Fruit fly (Drosophila melanogaster) whole organism, prepupa: Measurements from ENCODE around the gene hth.
A peak's percentile ranks its signal among the peaks of the same experiment; 100 is the strongest.

Experiments
- CG10669 ChIP-seq: fragments of 200-800 bp; sonication (Bioruptor generic); optimal IDR thresholded peaks from 3 replicates; lab custom pipeline; 2018; ENCODE audit warnings: missing biosample characterization, mild to moderate bottlenecking, missing genetic modification characterization, moderate library complexity
- CG11294 ChIP-seq: fragments of 200-800 bp; sonication (Bioruptor generic); IDR thresholded peaks from 2 replicates; pipeline ENCODE4 v1.3.6; 2022; ENCODE audit warnings: missing biosample characterization, missing genetic modification characterization
- CG11762 ChIP-seq: fragments of 200-800 bp; sonication (Bioruptor generic); optimal IDR thresholded peaks from 3 replicates; lab custom pipeline; 2016; ENCODE audit warnings: missing biosample characterization, missing genetic modification characterization; ENCODE audit not compliant: insufficient read depth
- CG15336 ChIP-seq: fragments of 200-800 bp; sonication (Bioruptor generic); IDR thresholded peaks from 2 replicates; pipeline ENCODE4 v1.3.6; 2022; ENCODE audit warnings: missing biosample characterization, missing genetic modification characterization
- CG16779 ChIP-seq: fragments of 200-800 bp; sonication (Bioruptor generic); optimal IDR thresholded peaks from 3 replicates; lab custom pipeline; 2017; ENCODE audit warnings: missing biosample characterization, mild to moderate bottlenecking, missing genetic modification characterization
- CG3032 ChIP-seq: fragments of 200-800 bp; optimal IDR thresholded peaks from 2 replicates; lab custom pipeline; 2019; ENCODE audit warnings: missing biosample characterization, mild to moderate bottlenecking, missing genetic modification characterization, moderate library complexity
- CG31627 ChIP-seq: fragments of 200-800 bp; sonication (Bioruptor generic); optimal IDR thresholded peaks from 3 replicates; lab custom pipeline; 2016; ENCODE audit warnings: missing biosample characterization, missing genetic modification characterization
- CG32006 ChIP-seq: fragments of 200-800 bp; sonication (Bioruptor generic); optimal IDR thresholded peaks from 3 replicates; lab custom pipeline; 2017; ENCODE audit warnings: missing biosample characterization, mild to moderate bottlenecking, missing genetic modification characterization
- CG34406 ChIP-seq: fragments of 200-800 bp; sonication (Bioruptor generic); optimal IDR thresholded peaks from 3 replicates; lab custom pipeline; 2016; ENCODE audit warnings: missing biosample characterization, missing genetic modification characterization
- CG4318 ChIP-seq: fragments of 200-800 bp; sonication (Bioruptor generic); optimal IDR thresholded peaks from 3 replicates; lab custom pipeline; 2017; ENCODE audit warnings: missing biosample characterization, mild to moderate bottlenecking, missing genetic modification characterization
- CG6163 ChIP-seq: fragments of 200-800 bp; sonication (Bioruptor generic); IDR thresholded peaks from 3 replicates; pipeline ENCODE4 v1.3.6; 2022; ENCODE audit warnings: missing biosample characterization, missing genetic modification characterization
- CG6792 ChIP-seq: fragments of 200-800 bp; sonication (Bioruptor generic); optimal IDR thresholded peaks from 3 replicates; lab custom pipeline; 2016; ENCODE audit warnings: missing biosample characterization, missing genetic modification characterization
- CG6854 ChIP-seq: fragments of 200-800 bp; sonication (Bioruptor generic); optimal IDR thresholded peaks from 2 replicates; lab custom pipeline; 2017; ENCODE audit warnings: missing biosample characterization, mild to moderate bottlenecking, missing genetic modification characterization
- CG8119 ChIP-seq: fragments of 200-800 bp; sonication (Bioruptor generic); IDR thresholded peaks from 3 replicates; pipeline ENCODE4 v1.3.6; 2022; ENCODE audit warnings: missing biosample characterization, missing genetic modification characterization
- CG8319 ChIP-seq: fragments of 200-800 bp; sonication (Bioruptor generic); optimal IDR thresholded peaks from 3 replicates; lab custom pipeline; 2016; ENCODE audit warnings: missing biosample characterization, missing genetic modification characterization
- CG8632 ChIP-seq: fragments of 200-800 bp; sonication (Bioruptor generic); optimal IDR thresholded peaks from 3 replicates; lab custom pipeline; 2016; ENCODE audit warnings: missing biosample characterization, missing genetic modification characterization
- Eip75B ChIP-seq: fragments of 200-800 bp; sonication (Bioruptor generic); optimal IDR thresholded peaks from 3 replicates; lab custom pipeline; 2016; ENCODE audit warnings: missing biosample characterization, missing genetic modification characterization
- Ets21C ChIP-seq: fragments of 200-800 bp; sonication (Bioruptor generic); optimal IDR thresholded peaks from 3 replicates; lab custom pipeline; 2016; ENCODE audit warnings: missing biosample characterization, missing genetic modification characterization
- Ets96B ChIP-seq: fragments of 200-800 bp; optimal IDR thresholded peaks from 2 replicates; lab custom pipeline; 2019; ENCODE audit warnings: missing biosample characterization, mild to moderate bottlenecking, missing genetic modification characterization, moderate library complexity
- Gug ChIP-seq: fragments of 200-800 bp; sonication (Bioruptor generic); IDR thresholded peaks from 2 replicates; pipeline ENCODE4 v1.3.6; 2022; ENCODE audit warnings: missing biosample characterization, missing genetic modification characterization
- Hr38 ChIP-seq: sonication (Bioruptor generic); optimal IDR thresholded peaks from 2 replicates; lab custom pipeline; 2016; ENCODE audit warnings: missing biosample characterization, missing genetic modification characterization
- Hr39 ChIP-seq: fragments of 200-800 bp; sonication (Bioruptor generic); optimal IDR thresholded peaks from 2 replicates; lab custom pipeline; 2016; ENCODE audit warnings: missing biosample characterization, missing genetic modification characterization
- Hr4 ChIP-seq: fragments of 200-800 bp; sonication (Bioruptor generic); optimal IDR thresholded peaks from 3 replicates; lab custom pipeline; 2016; ENCODE audit warnings: missing biosample characterization, missing genetic modification characterization
- OdsH ChIP-seq: fragments of 200-800 bp; sonication (Bioruptor generic); optimal IDR thresholded peaks from 3 replicates; lab custom pipeline; 2016; ENCODE audit warnings: missing biosample characterization, missing genetic modification characterization
- Smox ChIP-seq: fragments of 200-800 bp; sonication (Bioruptor generic); optimal IDR thresholded peaks from 3 replicates; lab custom pipeline; 2016; ENCODE audit warnings: missing biosample characterization, missing genetic modification characterization
- Sox102F ChIP-seq: fragments of 200-800 bp; sonication (Bioruptor generic); optimal IDR thresholded peaks from 2 replicates; lab custom pipeline; 2016; ENCODE audit warnings: missing biosample characterization, mild to moderate bottlenecking, missing genetic modification characterization
- Sox14 ChIP-seq: fragments of 200-800 bp; sonication (Bioruptor generic); optimal IDR thresholded peaks from 3 replicates; lab custom pipeline; 2016; ENCODE audit warnings: missing biosample characterization, missing genetic modification characterization
- Sox15 ChIP-seq: fragments of 200-800 bp; sonication (Bioruptor generic); optimal IDR thresholded peaks from 3 replicates; lab custom pipeline; 2016; ENCODE audit warnings: missing biosample characterization, missing genetic modification characterization
- achi ChIP-seq: fragments of 200-800 bp; sonication (Bioruptor generic); optimal IDR thresholded peaks from 3 replicates; lab custom pipeline; 2016; ENCODE audit warnings: missing biosample characterization, missing genetic modification characterization
- acj6 ChIP-seq: fragments of 200-800 bp; sonication (Bioruptor generic); optimal IDR thresholded peaks from 3 replicates; lab custom pipeline; 2016; ENCODE audit warnings: missing biosample characterization, missing genetic modification characterization
- cyc ChIP-seq: fragments of 200-800 bp; sonication (Bioruptor generic); optimal IDR thresholded peaks from 3 replicates; lab custom pipeline; 2016; ENCODE audit warnings: missing biosample characterization, missing genetic modification characterization
- dac ChIP-seq: fragments of 200-800 bp; sonication (Bioruptor generic); optimal IDR thresholded peaks from 2 replicates; lab custom pipeline; 2017; ENCODE audit warnings: missing biosample characterization, mild to moderate bottlenecking, missing genetic modification characterization
- dsx ChIP-seq: fragments of 200-800 bp; optimal IDR thresholded peaks from 3 replicates; lab custom pipeline; 2019; ENCODE audit warnings: missing biosample characterization, mild to moderate bottlenecking, missing genetic modification characterization, moderate library complexity; ENCODE audit not compliant: poor library complexity, severe bottlenecking
- eg ChIP-seq: fragments of 200-800 bp; sonication (Bioruptor generic); IDR thresholded peaks from 3 replicates; pipeline ENCODE4 v1.3.6; 2022; ENCODE audit warnings: missing biosample characterization, missing genetic modification characterization
- esn ChIP-seq: fragments of 200-800 bp; sonication (Bioruptor generic); optimal IDR thresholded peaks from 2 replicates; lab custom pipeline; 2016; ENCODE audit warnings: missing biosample characterization, mild to moderate bottlenecking, missing genetic modification characterization, moderate library complexity
- fd59A ChIP-seq: fragments of 200-800 bp; sonication (Bioruptor generic); optimal IDR thresholded peaks from 2 replicates; lab custom pipeline; 2017; ENCODE audit warnings: missing biosample characterization, mild to moderate bottlenecking, missing genetic modification characterization, missing genetic modification reagents
- fd85E ChIP-seq: fragments of 200-800 bp; sonication (Bioruptor generic); optimal IDR thresholded peaks from 3 replicates; lab custom pipeline; 2016; ENCODE audit warnings: missing biosample characterization, missing genetic modification characterization
- fkh ChIP-seq: fragments of 200-800 bp; sonication (Bioruptor generic); optimal IDR thresholded peaks from 3 replicates; lab custom pipeline; 2017; ENCODE audit warnings: missing biosample characterization, mild to moderate bottlenecking, missing genetic modification characterization, moderate library complexity
- net ChIP-seq: fragments of 200-800 bp; sonication (Bioruptor generic); optimal IDR thresholded peaks from 3 replicates; lab custom pipeline; 2016; ENCODE audit warnings: missing biosample characterization, missing genetic modification characterization
- pdm3 ChIP-seq: fragments of 200-800 bp; sonication (Bioruptor generic); optimal IDR thresholded peaks from 3 replicates; lab custom pipeline; 2016; ENCODE audit warnings: missing biosample characterization, missing genetic modification characterization
- salr ChIP-seq, 2 experiments: fragments of 200-800 bp; sonication (Bioruptor generic); optimal IDR thresholded peaks; 3 replicates each; lab custom pipeline; 2016 to 2018; ENCODE audit warnings: missing biosample characterization in 2 of 2, missing genetic modification characterization in 2 of 2, mild to moderate bottlenecking in 1 of 2
- spab ChIP-seq: fragments of 200-800 bp; sonication (Bioruptor generic); optimal IDR thresholded peaks from 2 replicates; lab custom pipeline; 2017; ENCODE audit warnings: missing biosample characterization, mild to moderate bottlenecking, missing genetic modification characterization, missing genetic modification reagents
- svp ChIP-seq: fragments of 200-800 bp; sonication (Bioruptor generic); peaks from one replicate; lab custom pipeline; 2016; ENCODE audit warnings: missing biosample characterization, missing genetic modification characterization
- topi ChIP-seq: fragments of 200-800 bp; sonication (Bioruptor generic); optimal IDR thresholded peaks from 3 replicates; lab custom pipeline; 2016; ENCODE audit warnings: missing biosample characterization, missing genetic modification characterization

The hth gene

DNA sequence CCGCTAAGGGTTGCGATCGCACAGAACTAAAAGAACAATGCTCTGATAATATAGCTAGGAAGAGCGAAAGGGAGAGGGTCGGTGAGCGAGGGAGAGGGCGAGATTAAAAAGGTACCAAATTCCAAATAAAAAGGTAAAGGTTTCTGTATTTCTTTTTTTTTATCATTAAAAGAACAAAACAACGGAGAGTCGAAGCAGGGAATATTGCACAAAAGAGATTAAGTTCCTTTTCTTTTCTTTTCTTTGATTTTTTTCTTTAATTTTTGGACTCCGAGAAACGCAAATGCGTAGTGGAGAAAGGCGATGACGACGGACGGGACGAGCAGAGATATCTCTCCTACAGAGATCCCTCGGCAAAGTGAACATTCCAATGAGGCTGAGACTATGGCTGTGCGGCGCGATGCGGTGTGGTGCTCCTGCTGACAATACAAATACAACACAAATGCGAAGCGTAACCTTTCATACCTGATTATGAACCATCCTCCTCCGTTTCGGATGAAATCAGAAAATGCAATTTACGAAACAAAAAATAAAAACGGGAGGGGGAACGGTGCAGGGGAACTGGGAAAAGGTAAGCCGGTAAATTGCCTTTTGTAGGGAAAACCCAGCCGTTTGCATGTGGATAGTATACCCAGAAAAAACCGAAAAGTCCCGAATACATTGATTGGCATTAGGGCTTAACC is 39.6 kb downstream of the hth start:
- TF ChIP-seq CG6792 (no peak), CG15336 (GFP tag; lab: Robert Waterston, UW) (no peak), CG10669 (GFP tag; lab: Kevin White, UChicago) (no peak), Sox102F (GFP tag; lab: Kevin White, UChicago) (peak; percentile 5)
- TF ChIP-seq, all 60 proteins: peak for 1

DNA sequence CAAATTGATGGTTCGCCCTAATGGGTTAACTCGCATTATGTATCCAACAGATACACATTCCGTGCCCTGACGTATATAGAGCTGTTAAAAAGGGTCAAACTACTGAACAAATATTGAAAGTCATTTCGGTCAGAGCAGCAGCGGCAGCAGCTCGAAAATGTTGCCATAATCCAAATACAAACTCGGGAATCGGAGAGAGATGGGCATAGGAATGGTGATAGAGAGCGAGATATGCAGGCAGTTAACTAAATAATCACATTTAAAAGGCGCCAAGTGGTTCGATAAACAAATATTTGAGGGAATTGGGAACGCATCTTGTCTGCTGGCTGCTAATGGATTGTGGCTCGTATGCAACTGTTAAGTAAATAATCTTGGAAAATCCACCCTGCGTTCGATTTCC is 40.4 kb downstream of the hth start:
- TF ChIP-seq fkh (GFP tag; lab: Kevin White, UChicago) (peak; percentile 83), cyc (GFP tag; lab: Kevin White, UChicago) (no peak)

dm6 chr3R:10597606-10598565 is 41.5 kb downstream of the hth start:
- TF ChIP-seq Eip75B (no peak), CG6163 (GFP tag; lab: Robert Waterston, UW) (peak; percentile 66), fd59A (GFP tag; lab: Kevin White, UChicago) (no peak), CG32006 (peak; percentile 36), fd85E (GFP tag; lab: Kevin White, UChicago) (no peak), Sox102F (GFP tag; lab: Kevin White, UChicago) (no peak), svp (GFP tag; lab: Kevin White, UChicago) (peak; percentile 36), acj6 (GFP tag; lab: Kevin White, UChicago) (peak; percentile 16), Gug (GFP tag; lab: Robert Waterston, UW) (peak; percentile 45; the same call in 1 of the 2 replicates), CG10669 (GFP tag; lab: Kevin White, UChicago) (peak; percentile 6), Sox14 (no peak), CG8119 (peak; percentile 44; the same call in 2 of the 3 replicates), spab (no peak), OdsH (GFP tag; lab: Kevin White, UChicago) (peak; percentile 27), CG31627 (GFP tag; lab: Kevin White, UChicago) (no peak), CG34406 (GFP tag; lab: Kevin White, UChicago) (no peak), Hr39 (GFP tag; lab: Kevin White, UChicago) (peak; percentile 5), CG11762 (no peak), CG11294 (peak; percentile 40; the same call in 1 of the 2 replicates), CG8632 (GFP tag; lab: Kevin White, UChicago) (no peak), dac (GFP tag; lab: Kevin White, UChicago) (no peak), Smox (GFP tag; lab: Kevin White, UChicago) (peak; percentile 9), topi (GFP tag; lab: Kevin White, UChicago) (no peak), Ets21C (GFP tag; lab: Kevin White, UChicago) (no peak), salr (GFP tag; optimal IDR thresholded peaks at IDR 0.05; lab: Kevin White, UChicago) (no peak), CG15336 (GFP tag; lab: Robert Waterston, UW) (peak; percentile 58), Hr4 (peak; percentile 17), Hr38 (GFP tag; lab: Kevin White, UChicago) (no peak), net (no peak), CG4318 (GFP tag; lab: Kevin White, UChicago) (peak; percentile 7), esn (GFP tag; lab: Kevin White, UChicago) (peak; percentile 14), CG8319 (no peak), Ets96B (tag; lab: Kevin White, UChicago) (no peak), pdm3 (peak; percentile 3), fkh (GFP tag; lab: Kevin White, UChicago) (peak; percentile 83), Sox15 (GFP tag; lab: Kevin White, UChicago) (no peak), CG16779 (tag; lab: Kevin White, UChicago) (no peak), CG6854 (no peak), CG3032 (no peak), dsx (GFP tag; lab: Kevin White, UChicago) (no peak), eg (GFP tag; lab: Robert Waterston, UW) (peak; percentile 60; the same call in 1 of the 3 replicates), achi (peak; percentile 8)
